Worm (Caenorhabditis elegans) whole organism, L1 larva: ENCODE results near the gene T07E3.3.

Experiments
- alr-1 ChIP-seq: fragments of 200-800 bp; sonication (Bioruptor generic); optimal IDR thresholded peaks from 2 replicates; lab custom pipeline; 2018; ENCODE audit warnings: borderline replicate concordance, mild to moderate bottlenecking, missing genetic modification characterization, missing compliant biosample characterization
- ceh-82 ChIP-seq, 3 experiments: fragments of 150-350 bp in 1 of 3; sonication (generic microtip) in 2 of 3; optimal IDR thresholded peaks; 2 replicates each; lab custom pipeline; 2014 to 2017; ENCODE audit warnings: missing biosample characterization in 3 of 3, missing genetic modification characterization in 3 of 3
- egl-27 ChIP-seq, 2 experiments: fragments of 150-350 bp in 1 of 2; sonication (generic microtip); optimal IDR thresholded peaks; 3 replicates each; lab custom pipeline; 2017 to 2018; ENCODE audit warnings: missing biosample characterization in 2 of 2, missing genetic modification characterization in 2 of 2, missing genetic modification reagents in 2 of 2
- fkh-8 ChIP-seq: sonication (generic microtip); optimal IDR thresholded peaks from 2 replicates; lab custom pipeline; 2016; ENCODE audit warnings: mild to moderate bottlenecking, missing genetic modification characterization, missing compliant biosample characterization
- hlh-17 ChIP-seq: fragments of 200-800 bp; sonication (Bioruptor generic); optimal IDR thresholded peaks from 2 replicates; lab custom pipeline; 2018; ENCODE audit warnings: missing genetic modification characterization, mild to moderate bottlenecking, missing compliant biosample characterization, moderate library complexity, borderline replicate concordance
- lin-39 ChIP-seq: fragments of 150-350 bp; optimal IDR thresholded peaks from 2 replicates; lab custom pipeline; 2014; ENCODE audit warnings: missing biosample characterization, missing genetic modification reagents, missing genetic modification characterization
- nhr-237 ChIP-seq: fragments of 150-350 bp; optimal IDR thresholded peaks from 2 replicates; lab custom pipeline; 2014; ENCODE audit warnings: missing biosample characterization, missing genetic modification characterization
- nhr-28 ChIP-seq: fragments of 150-350 bp; optimal IDR thresholded peaks from 2 replicates; lab custom pipeline; 2014; ENCODE audit warnings: missing biosample characterization, missing genetic modification characterization
- skn-1 ChIP-seq: fragments of 150-350 bp; optimal IDR thresholded peaks from 2 replicates; lab custom pipeline; 2014; ENCODE audit warnings: missing biosample characterization, missing genetic modification characterization
- snpc-4 ChIP-seq: fragments of 150-350 bp; optimal IDR thresholded peaks from 2 replicates; lab custom pipeline; 2014; ENCODE audit warnings: missing biosample characterization, missing genetic modification characterization
- vab-15 ChIP-seq: sonication (generic microtip); optimal IDR thresholded peaks from 2 replicates; lab custom pipeline; 2017; ENCODE audit warnings: missing genotype, mild to moderate bottlenecking, missing genetic modification characterization, missing compliant biosample characterization

DNA sequence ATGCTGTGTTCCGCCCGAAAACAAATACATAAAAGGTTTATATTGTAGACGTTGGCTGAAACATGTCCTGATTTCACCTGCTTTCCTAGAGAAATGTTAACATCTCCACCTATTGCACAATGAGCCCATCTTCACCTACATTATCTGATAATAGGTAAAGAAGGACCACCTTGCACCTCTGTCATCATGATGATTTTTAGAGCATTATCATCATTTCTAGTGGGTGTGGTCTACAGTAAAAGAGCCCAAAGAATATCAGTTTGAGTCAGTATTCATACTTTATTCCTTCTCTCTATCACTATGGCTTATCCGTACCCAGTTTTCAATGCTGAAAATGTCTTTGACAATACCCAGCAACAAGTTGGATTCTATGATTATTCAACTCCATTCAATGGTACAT is 19.5 kb upstream of the T07E3.3 start, which contains the start of gene med-2:
- TF ChIP-seq nhr-28 (no peak), hlh-17 (GFP tag; lab: Kevin White, UChicago) (no peak), egl-27 (tag; optimal IDR thresholded peaks at IDR 0.05; lab: Kevin White, UChicago) (no peak), vab-15 (tag; lab: Kevin White, UChicago) (no peak), snpc-4 (tag; lab: Kevin White, UChicago) (no peak), lin-39 (tag; lab: Kevin White, UChicago) (no peak), alr-1 (tag; lab: Kevin White, UChicago) (no peak), fkh-8 (tag; lab: Kevin White, UChicago) (no peak), ceh-82 (tag; optimal IDR thresholded peaks at IDR 0.05; lab: Kevin White, UChicago) (no peak), nhr-237 (tag; lab: Kevin White, UChicago) (no peak), skn-1 (tag; lab: Kevin White, UChicago) (no peak)
